Fruit fly (Drosophila melanogaster): ENCODE results near the gene TrpA1.

Gene TrpA1

dm6 chr3L:8924999-8925398 lies 20.0 kb upstream of the TrpA1 start:
- TF ChIP-seq fkh (GFP tag; optimal IDR thresholded peaks at IDR 0.05) = peak; percentile 20
- TF ChIP-seq CG16779 (tag; optimal IDR thresholded peaks at IDR 0.05) = no peak

dm6 chr3L:8924417-8924913 lies 19.5 kb upstream of the TrpA1 start:
- no peak for TF ChIP-seq dsx (GFP tag; optimal IDR thresholded peaks at IDR 0.05; ENCODE audit: poor library complexity, severe bottlenecking)
- TF ChIP-seq Eip93F (GFP tag; optimal IDR thresholded peaks at IDR 0.05) = no peak
- TF ChIP-seq CG11902 (GFP tag; optimal IDR thresholded peaks at IDR 0.05) = no peak
- TF ChIP-seq cyc (GFP tag; optimal IDR thresholded peaks at IDR 0.05) = no peak
- peak; percentile 4 for TF ChIP-seq achi (GFP tag; optimal IDR thresholded peaks at IDR 0.05)
- no peak for TF ChIP-seq ss (GFP tag; optimal IDR thresholded peaks at IDR 0.05)
- no peak for TF ChIP-seq salr (GFP tag; optimal IDR thresholded peaks at IDR 0.05)
- no peak for TF ChIP-seq CG1621 (tag; optimal IDR thresholded peaks at IDR 0.05)
- TF ChIP-seq acj6 (GFP tag; optimal IDR thresholded peaks at IDR 0.05) = no peak
- no peak for TF ChIP-seq Hr39 (GFP tag; optimal IDR thresholded peaks at IDR 0.05)
- TF ChIP-seq CG4318 (GFP tag; optimal IDR thresholded peaks at IDR 0.05) = no peak
- peak; percentile 81 for TF ChIP-seq Eip78C (GFP tag)
- TF ChIP-seq spab (GFP tag; optimal IDR thresholded peaks at IDR 0.05) = no peak
- TF ChIP-seq Eip75B (GFP tag; optimal IDR thresholded peaks at IDR 0.05) = no peak
- no peak for TF ChIP-seq CG9139 (GFP tag; optimal IDR thresholded peaks at IDR 0.05)
- no peak for TF ChIP-seq Blimp-1 (GFP tag; optimal IDR thresholded peaks at IDR 0.05)
- no peak for TF ChIP-seq svp (GFP tag)
- peak; percentile 56 for TF ChIP-seq CG8119 (GFP tag; IDR thresholded peaks at IDR 0.05)
- TF ChIP-seq OdsH (GFP tag; optimal IDR thresholded peaks at IDR 0.05) = peak; percentile 27
- no peak for TF ChIP-seq Lpt (GFP tag; optimal IDR thresholded peaks at IDR 0.05)
- TF ChIP-seq Hr38 (GFP tag; optimal IDR thresholded peaks at IDR 0.05) = no peak
- TF ChIP-seq CG6808 (GFP tag; optimal IDR thresholded peaks at IDR 0.05) = no peak
- TF ChIP-seq Sox14 (GFP tag; optimal IDR thresholded peaks at IDR 0.05) = peak; percentile 1
- no peak for TF ChIP-seq CG3919 (GFP tag; optimal IDR thresholded peaks at IDR 0.05)
- no peak for TF ChIP-seq CG7368 (GFP tag; optimal IDR thresholded peaks at IDR 0.05)
- TF ChIP-seq Gug (GFP tag; IDR thresholded peaks at IDR 0.05) = peak; percentile 17; the same call in 1 of the 2 replicates
- TF ChIP-seq Sox102F (GFP tag; optimal IDR thresholded peaks at IDR 0.05) = no peak
- TF ChIP-seq CG8632 (GFP tag; optimal IDR thresholded peaks at IDR 0.05) = no peak
- peak; percentile 25 for TF ChIP-seq pdm3 (GFP tag; optimal IDR thresholded peaks at IDR 0.05)
- no peak for TF ChIP-seq Sox15 (GFP tag; optimal IDR thresholded peaks at IDR 0.05)
- TF ChIP-seq CG10669 (GFP tag; optimal IDR thresholded peaks at IDR 0.05) = peak; percentile 6
- no peak for TF ChIP-seq vri (GFP tag; optimal IDR thresholded peaks at IDR 0.05)
- TF ChIP-seq CG6792 (GFP tag; optimal IDR thresholded peaks at IDR 0.05) = no peak
- TF ChIP-seq lz (GFP tag; optimal IDR thresholded peaks at IDR 0.05) = peak; percentile 13
- no peak; the same call in 1 of the 2 replicates for TF ChIP-seq CG11294 (GFP tag; IDR thresholded peaks at IDR 0.05)
- TF ChIP-seq Met (GFP tag; optimal IDR thresholded peaks at IDR 0.05) = peak; percentile 15
- TF ChIP-seq esn (GFP tag; optimal IDR thresholded peaks at IDR 0.05) = peak; percentile 36
- peak; percentile 8 for TF ChIP-seq CG31627 (GFP tag; optimal IDR thresholded peaks at IDR 0.05)
- peak; percentile 61; the same call in 1 of the 3 replicates for TF ChIP-seq CG6163 (GFP tag; IDR thresholded peaks at IDR 0.05)
- TF ChIP-seq eg (GFP tag; IDR thresholded peaks at IDR 0.05) = no peak; the same call in 2 of the 3 replicates
- no peak for TF ChIP-seq topi (GFP tag; optimal IDR thresholded peaks at IDR 0.05)
- no peak for TF ChIP-seq fd85E (GFP tag; optimal IDR thresholded peaks at IDR 0.05)
- TF ChIP-seq CG32006 (GFP tag; optimal IDR thresholded peaks at IDR 0.05) = peak; percentile 57
- peak; percentile 21 for TF ChIP-seq Hr4 (GFP tag; optimal IDR thresholded peaks at IDR 0.05)
- TF ChIP-seq CG3032 (tag; optimal IDR thresholded peaks at IDR 0.05) = no peak
- no peak for TF ChIP-seq CG8319 (GFP tag; optimal IDR thresholded peaks at IDR 0.05)
- peak; percentile 15 for TF ChIP-seq Ets96B (tag; optimal IDR thresholded peaks at IDR 0.05)
- peak; percentile 79 for TF ChIP-seq CG15336 (GFP tag; IDR thresholded peaks at IDR 0.05)
- no peak for TF ChIP-seq CG34406 (GFP tag; optimal IDR thresholded peaks at IDR 0.05)
